Worm (Caenorhabditis elegans) whole organism, midembryonic: Measurements from ENCODE around the gene art-1.

ENCODE experiments used
- T22C8.4 ChIP-seq: fragments of 200-800 bp; sonication (Bioruptor generic); IDR thresholded peaks from 2 replicates; pipeline ENCODE4 v1.3.6; 2022; ENCODE audit warnings: missing genetic modification characterization, missing compliant biosample characterization
- cog-1 ChIP-seq: sonication (generic microtip); optimal IDR thresholded peaks from 2 replicates; lab custom pipeline; 2016; ENCODE audit warnings: missing genetic modification characterization, missing compliant biosample characterization
- flt-1 ChIP-seq: fragments of 200-800 bp; sonication (Bioruptor generic); IDR thresholded peaks from 2 replicates; pipeline ENCODE4 v1.3.6; 2022; ENCODE audit warnings: missing genetic modification characterization, missing compliant biosample characterization
- klf-2 ChIP-seq: fragments of 200-800 bp; sonication (Bioruptor generic); conservative IDR thresholded peaks from 2 replicates; pipeline ENCODE4 v1.3.6; 2022; ENCODE audit warnings: missing genetic modification reagents, missing genetic modification characterization, missing compliant biosample characterization
- med-1 ChIP-seq: sonication (generic microtip); optimal IDR thresholded peaks from 2 replicates; lab custom pipeline; 2017; ENCODE audit warnings: missing genetic modification characterization, mild to moderate bottlenecking, missing compliant biosample characterization, antibody characterized with exemption, missing genetic modification reagents; ENCODE audit not compliant: insufficient read depth
- ref-1 ChIP-seq: fragments of 200-800 bp; sonication (Bioruptor generic); conservative IDR thresholded peaks from 2 replicates; pipeline ENCODE4 v1.3.6; 2022; ENCODE audit warnings: missing genetic modification reagents, missing genetic modification characterization, missing compliant biosample characterization
- tab-1 ChIP-seq: fragments of 200-800 bp; sonication (Bioruptor generic); IDR thresholded peaks from 2 replicates; pipeline ENCODE4 v1.3.6; 2022; ENCODE audit warnings: missing genetic modification characterization, missing compliant biosample characterization
- ztf-23 ChIP-seq: fragments of 200-800 bp; sonication (Bioruptor generic); IDR thresholded peaks from 2 replicates; pipeline ENCODE4 v1.3.6; 2022; ENCODE audit warnings: missing genetic modification reagents, missing genetic modification characterization, missing compliant biosample characterization
- ztf-29 ChIP-seq: fragments of 200-800 bp; sonication (Bioruptor generic); IDR thresholded peaks from 2 replicates; pipeline ENCODE4 v1.3.6; 2022; ENCODE audit warnings: missing genetic modification reagents, missing genetic modification characterization, missing compliant biosample characterization

The art-1 gene

DNA sequence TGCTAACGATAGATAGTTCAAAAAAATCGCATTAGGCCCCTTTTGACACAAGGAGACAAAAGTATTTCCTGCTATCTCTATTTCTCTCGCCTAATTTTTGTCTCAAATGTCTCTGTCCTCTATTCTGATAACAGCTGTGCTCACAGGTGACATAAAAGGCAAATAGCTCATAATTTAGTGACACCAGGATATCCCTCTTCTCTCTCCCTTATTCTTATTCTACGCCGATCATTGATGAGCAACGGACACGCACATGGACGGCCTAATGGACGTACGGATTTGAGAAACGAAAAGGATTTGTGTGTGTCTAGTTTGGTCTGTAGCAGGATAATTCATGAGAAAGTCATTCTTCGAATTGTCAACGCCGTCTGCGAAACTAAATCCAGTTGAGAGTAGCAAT lies 36.1 kb downstream of the art-1 start:
- no peak for TF ChIP-seq ref-1 (GFP tag; lab: Robert Waterston, UW)
- TF ChIP-seq flt-1 (GFP tag; lab: Robert Waterston, UW): no peak
- no peak for TF ChIP-seq ztf-23 (GFP tag; lab: Robert Waterston, UW)
- TF ChIP-seq med-1 (GFP tag; lab: Kevin White, UChicago): no peak
- TF ChIP-seq T22C8.4: no peak
- TF ChIP-seq klf-2 (GFP tag; lab: Robert Waterston, UW): no peak
- TF ChIP-seq ztf-29: no peak

DNA sequence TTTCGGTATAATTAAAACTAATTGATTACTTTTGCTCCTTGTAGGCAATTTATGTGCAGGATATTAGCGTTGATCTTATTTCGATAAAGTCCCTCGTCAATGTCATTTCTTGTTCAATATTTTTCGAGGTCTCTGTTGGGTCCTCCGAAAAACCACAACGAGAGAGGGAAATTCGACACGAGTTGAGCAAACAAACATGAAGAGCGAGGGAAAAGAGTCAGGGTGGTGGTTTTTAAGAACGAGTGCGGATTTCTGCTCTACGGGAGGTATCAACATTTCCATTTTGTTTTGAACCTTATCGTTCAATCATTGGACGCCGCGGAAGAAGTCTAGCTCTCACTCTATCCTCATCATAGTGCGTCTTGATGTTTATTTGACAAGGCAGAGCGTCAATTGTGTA lies 37.3 kb downstream of the art-1 start:
- TF ChIP-seq cog-1 (no peak), ref-1 (GFP tag; lab: Robert Waterston, UW) (no peak), ztf-23 (GFP tag; lab: Robert Waterston, UW) (no peak), med-1 (GFP tag; lab: Kevin White, UChicago) (no peak), ztf-29 (no peak), tab-1 (GFP tag; lab: Robert Waterston, UW) (no peak)

DNA sequence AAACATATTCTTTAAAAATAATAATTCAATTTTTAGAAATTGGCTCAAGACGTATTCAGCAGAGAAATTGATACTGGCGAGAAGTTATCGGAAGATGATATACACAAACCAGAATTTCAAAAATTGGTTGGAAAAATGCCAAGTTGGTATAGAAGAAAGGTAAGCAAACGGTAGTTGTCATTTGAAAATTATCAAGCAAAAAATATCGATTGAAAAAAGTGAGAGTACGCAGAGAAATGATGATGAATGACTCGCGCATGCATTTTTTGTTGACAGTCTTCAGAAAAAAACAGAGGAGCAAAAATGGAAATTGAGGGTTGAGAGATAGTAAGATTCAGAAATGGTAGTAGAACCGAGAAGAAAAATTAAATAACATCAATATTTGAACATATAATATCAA lies 39.1 kb downstream of the art-1 start:
- TF ChIP-seq ztf-29 (no peak), flt-1 (GFP tag; lab: Robert Waterston, UW) (no peak), T22C8.4 (no peak), tab-1 (GFP tag; lab: Robert Waterston, UW) (no peak), ztf-23 (GFP tag; lab: Robert Waterston, UW) (no peak), cog-1 (no peak), klf-2 (GFP tag; lab: Robert Waterston, UW) (no peak), med-1 (GFP tag; lab: Kevin White, UChicago) (no peak), ref-1 (GFP tag; lab: Robert Waterston, UW) (no peak)

DNA sequence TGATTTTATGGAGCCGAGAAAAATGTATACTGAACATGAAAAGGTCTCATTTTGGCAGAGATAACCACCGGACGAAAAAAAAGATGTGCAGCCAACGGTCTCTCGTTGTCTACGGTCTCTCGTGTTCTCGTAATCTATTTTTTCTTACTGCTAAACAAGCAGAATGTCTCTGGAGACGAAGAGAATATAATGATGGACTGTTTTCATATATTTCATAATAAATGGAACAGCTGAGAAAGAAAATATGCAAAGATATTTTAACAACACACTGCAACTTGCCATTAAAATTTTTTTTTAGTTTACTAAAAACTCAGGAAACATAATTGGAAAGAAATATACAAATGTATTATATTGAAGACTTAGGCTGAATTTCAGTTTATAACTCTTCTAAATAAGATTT lies 42.0 kb downstream of the art-1 start:
- no peak for TF ChIP-seq ref-1 (GFP tag; lab: Robert Waterston, UW)

DNA sequence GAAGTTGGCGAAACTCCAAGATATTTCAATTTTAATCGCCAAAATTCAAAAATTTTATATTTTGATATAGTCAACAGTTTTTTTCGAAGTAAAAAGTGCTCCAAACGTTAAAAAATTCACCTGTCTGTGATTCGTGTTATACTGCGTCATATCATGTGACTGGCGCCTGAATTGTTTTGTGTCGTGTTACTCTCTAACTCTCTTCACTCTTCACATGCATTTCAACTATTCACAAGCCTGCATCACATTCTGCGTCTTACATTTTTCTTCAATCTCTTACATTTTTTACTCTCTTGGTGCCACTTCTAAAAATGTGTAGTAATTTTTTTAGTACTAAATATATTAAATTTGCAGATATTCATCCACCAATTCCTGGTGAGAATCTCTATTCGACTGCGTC lies 43.6 kb downstream of the art-1 start, which contains the start of gene flcn-1:
TSS of gene flcn-1 (plus strand) at position 348 of the 400 bp plus-strand sequence.
- TF ChIP-seq ztf-29 (no peak), ztf-23 (GFP tag; lab: Robert Waterston, UW) (no peak), klf-2 (GFP tag; lab: Robert Waterston, UW) (no peak)

DNA sequence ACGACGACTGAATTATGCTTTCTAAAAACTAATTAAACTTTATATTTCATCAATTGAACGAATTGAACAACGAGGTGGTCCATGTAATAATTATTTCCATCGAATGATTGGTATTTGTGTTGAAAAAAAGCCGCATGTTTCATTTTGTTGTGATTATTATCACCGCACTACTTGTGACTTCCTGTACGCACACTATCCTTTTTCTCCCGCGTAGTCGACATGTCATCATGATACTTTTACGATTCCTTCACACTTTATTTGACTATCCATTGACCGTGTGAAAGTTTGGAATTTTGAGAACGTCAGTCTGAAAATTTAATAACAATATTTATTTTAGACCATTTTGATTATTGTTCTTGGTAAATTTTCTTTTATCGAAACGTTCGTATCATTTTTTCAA lies 44.4 kb downstream of the art-1 start, which contains the start of gene F22D3.4:
TSS of gene F22D3.4 (minus strand) at position 1 of the 400 bp plus-strand sequence.
- TF ChIP-seq ztf-29: no peak
- no peak for TF ChIP-seq flt-1 (GFP tag; lab: Robert Waterston, UW)
- no peak for TF ChIP-seq med-1 (GFP tag; lab: Kevin White, UChicago)

DNA sequence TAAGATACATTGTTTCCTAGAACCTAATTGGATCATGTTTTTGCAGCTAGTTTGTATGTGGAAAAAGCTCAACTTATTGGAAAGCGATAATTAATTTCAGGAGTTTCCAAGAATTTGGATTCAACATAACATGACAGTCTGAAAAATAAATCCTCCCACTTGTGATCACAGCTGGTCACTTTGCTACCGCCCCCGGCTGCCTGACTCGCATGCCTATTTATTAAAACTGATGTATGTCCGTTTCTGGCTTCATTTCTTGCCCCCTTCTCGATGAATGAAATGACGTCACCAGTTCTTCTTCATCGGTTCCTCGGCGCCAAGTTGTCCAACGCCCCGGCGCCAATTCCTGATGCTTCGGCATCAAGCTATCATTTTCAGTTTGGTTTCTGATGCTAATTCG lies 45.0 kb downstream of the art-1 start:
- TF ChIP-seq ztf-23 (GFP tag; lab: Robert Waterston, UW) (no peak), ref-1 (GFP tag; lab: Robert Waterston, UW) (no peak), cog-1 (no peak)

DNA sequence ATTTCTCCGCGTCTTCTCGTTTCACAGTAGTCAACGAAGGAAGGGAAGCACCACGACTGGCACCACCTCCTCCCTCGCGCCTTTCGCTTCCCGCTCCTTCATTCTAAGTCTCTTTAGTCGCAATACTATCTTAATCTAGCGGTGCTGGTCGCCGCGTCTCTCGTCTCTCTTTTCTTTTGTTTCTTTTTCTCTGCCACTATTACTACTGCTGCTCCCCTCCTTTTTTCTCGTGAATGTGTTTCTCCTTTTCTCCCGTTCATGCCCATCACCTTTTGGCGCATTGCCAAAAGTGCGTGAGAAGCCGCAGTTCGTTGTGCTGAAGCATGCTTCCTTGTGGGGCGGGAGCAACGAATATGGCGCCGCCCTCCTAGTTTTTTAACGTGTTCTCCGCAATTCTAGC lies 45.5 kb downstream of the art-1 start:
- TF ChIP-seq tab-1 (GFP tag; lab: Robert Waterston, UW): no peak
- no peak for TF ChIP-seq ztf-29
- TF ChIP-seq cog-1: no peak
- no peak for TF ChIP-seq ztf-23 (GFP tag; lab: Robert Waterston, UW)
- TF ChIP-seq med-1 (GFP tag; lab: Kevin White, UChicago): no peak
- no peak for TF ChIP-seq ref-1 (GFP tag; lab: Robert Waterston, UW)

DNA sequence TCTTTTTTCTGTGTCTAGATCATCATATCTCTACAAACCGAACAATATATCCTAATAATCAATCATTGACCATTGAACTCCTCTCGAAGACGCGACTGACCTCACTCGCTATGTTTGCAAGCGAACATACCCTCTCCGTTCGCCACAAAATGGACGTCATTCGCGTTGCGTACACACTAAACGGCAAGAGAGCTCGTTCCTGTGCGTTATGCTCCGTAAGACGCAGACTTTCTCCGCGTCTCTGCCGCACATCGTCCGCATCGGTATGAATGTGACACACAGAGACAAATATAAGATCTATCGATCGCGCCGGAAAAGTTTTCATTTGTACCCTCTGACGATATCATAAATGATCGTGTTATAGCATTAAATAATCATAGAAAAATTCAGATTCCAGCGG lies 46.0 kb downstream of the art-1 start:
- TF ChIP-seq cog-1 (peak; percentile 29), ref-1 (GFP tag; lab: Robert Waterston, UW) (no peak), med-1 (GFP tag; lab: Kevin White, UChicago) (no peak), flt-1 (GFP tag; lab: Robert Waterston, UW) (0 out of 2 replicates have a peak, but pooled peaks have one; percentile 51), T22C8.4 (no peak), klf-2 (GFP tag; lab: Robert Waterston, UW) (no peak)

DNA sequence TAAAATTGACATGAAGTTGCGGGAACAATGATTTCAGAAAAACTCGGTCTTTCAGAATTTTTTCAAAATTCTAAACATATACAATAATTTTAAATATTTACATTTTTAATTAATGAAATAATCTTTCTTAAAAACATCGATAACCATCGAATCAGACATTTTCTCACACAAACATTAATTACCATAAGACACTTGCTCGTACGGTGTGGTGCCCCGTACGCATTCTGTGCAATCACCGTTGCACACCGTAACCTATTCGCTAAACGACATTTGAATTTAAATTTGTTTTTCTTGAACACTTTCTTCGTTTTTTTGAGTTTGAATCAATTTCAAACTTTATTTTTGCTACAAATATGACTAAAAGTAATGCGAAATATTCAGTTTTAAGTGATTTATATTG lies 48.2 kb downstream of the art-1 start:
- TF ChIP-seq T22C8.4 (no peak), klf-2 (GFP tag; lab: Robert Waterston, UW) (no peak), ztf-23 (GFP tag; lab: Robert Waterston, UW) (no peak), cog-1 (no peak), flt-1 (GFP tag; lab: Robert Waterston, UW) (no peak), ref-1 (GFP tag; lab: Robert Waterston, UW) (no peak), ztf-29 (no peak), tab-1 (GFP tag; lab: Robert Waterston, UW) (no peak), med-1 (GFP tag; lab: Kevin White, UChicago) (no peak)
